Worm (Caenorhabditis elegans) whole organism, L2 larva: ENCODE measurements around the gene C14B1.2.

Experiments
- aly-2 ChIP-seq: fragments of 150-350 bp; optimal IDR thresholded peaks from 2 replicates; lab custom pipeline; 2014; ENCODE audit warnings: missing biosample characterization, missing genetic modification characterization
- lsy-2 ChIP-seq, 2 experiments: fragments of 150-350 bp in 1 of 2; sonication (generic microtip) in 1 of 2; optimal IDR thresholded peaks; 2 replicates each; lab custom pipeline; 2014 to 2017; ENCODE audit warnings: missing biosample characterization in 2 of 2, missing genetic modification characterization in 2 of 2

- TF ChIP-seq lsy-2 (tag; optimal IDR thresholded peaks at IDR 0.05; lab: Kevin White, UChicago) (peak in 1 of 2 experiments; percentile 34), aly-2 (tag; lab: Kevin White, UChicago) (no peak)
These were observed 23.0 kb upstream of the C14B1.2 start for ce11 chrIII:3679083-3679482.
